Worm (Caenorhabditis elegans) whole organism, L4/young adult: ENCODE measurements around the gene lem-2.

Source experiments
- W03F9.2 ChIP-seq: fragments of 150-350 bp; optimal IDR thresholded peaks from 2 replicates; lab custom pipeline; 2014; ENCODE audit warnings: missing biosample characterization, missing genetic modification characterization
- dao-5 ChIP-seq: sonication (generic microtip); optimal IDR thresholded peaks from 2 replicates; lab custom pipeline; 2016; ENCODE audit warnings: missing genotype, missing genetic modification characterization, moderate library complexity, missing compliant biosample characterization
- him-1 ChIP-seq: sonication (generic microtip); optimal IDR thresholded peaks from 2 replicates; lab custom pipeline; 2016; ENCODE audit warnings: missing genotype, missing genetic modification reagents, missing genetic modification characterization, missing compliant biosample characterization

- TF ChIP-seq him-1 (tag; lab: Kevin White, UChicago) (peak; percentile 25), dao-5 (tag; lab: Kevin White, UChicago) (no peak), W03F9.2 (tag; lab: Kevin White, UChicago) (peak; percentile 73)
Measured at ce11 chrII:14063044-14063500, at the start of gene lem-2.
